Fruit fly (Drosophila melanogaster) whole organism, prepupa: ENCODE measurements around the gene gdl.
A peak's percentile ranks its signal among the peaks of the same experiment; 100 is the strongest.

Experiments
- Blimp-1 ChIP-seq: fragments of 200-800 bp; sonication (Bioruptor generic); optimal IDR thresholded peaks from 3 replicates; lab custom pipeline; 2017; ENCODE audit warnings: missing biosample characterization, missing genetic modification characterization, mild to moderate bottlenecking, moderate library complexity, missing genetic modification reagents
- CG10631 ChIP-seq: fragments of 200-800 bp; sonication (Bioruptor generic); optimal IDR thresholded peaks from 2 replicates; lab custom pipeline; 2016; ENCODE audit warnings: missing biosample characterization, missing genetic modification characterization
- CG11902 ChIP-seq: fragments of 200-800 bp; sonication (Bioruptor generic); optimal IDR thresholded peaks from 3 replicates; lab custom pipeline; 2016; ENCODE audit warnings: missing biosample characterization, missing genetic modification characterization
- CG1621 ChIP-seq: fragments of 200-800 bp; sonication (Bioruptor generic); optimal IDR thresholded peaks from 3 replicates; lab custom pipeline; 2018; ENCODE audit warnings: missing biosample characterization, mild to moderate bottlenecking, missing genetic modification characterization
- CG16779 ChIP-seq: fragments of 200-800 bp; sonication (Bioruptor generic); optimal IDR thresholded peaks from 3 replicates; lab custom pipeline; 2017; ENCODE audit warnings: missing biosample characterization, mild to moderate bottlenecking, missing genetic modification characterization
- CG3032 ChIP-seq: fragments of 200-800 bp; optimal IDR thresholded peaks from 2 replicates; lab custom pipeline; 2019; ENCODE audit warnings: missing biosample characterization, mild to moderate bottlenecking, missing genetic modification characterization, moderate library complexity
- CG32006 ChIP-seq: fragments of 200-800 bp; sonication (Bioruptor generic); optimal IDR thresholded peaks from 3 replicates; lab custom pipeline; 2017; ENCODE audit warnings: missing biosample characterization, mild to moderate bottlenecking, missing genetic modification characterization
- CG34406 ChIP-seq: fragments of 200-800 bp; sonication (Bioruptor generic); optimal IDR thresholded peaks from 3 replicates; lab custom pipeline; 2016; ENCODE audit warnings: missing biosample characterization, missing genetic modification characterization
- CG4318 ChIP-seq: fragments of 200-800 bp; sonication (Bioruptor generic); optimal IDR thresholded peaks from 3 replicates; lab custom pipeline; 2017; ENCODE audit warnings: missing biosample characterization, mild to moderate bottlenecking, missing genetic modification characterization
- CG6163 ChIP-seq: fragments of 200-800 bp; sonication (Bioruptor generic); IDR thresholded peaks from 3 replicates; pipeline ENCODE4 v1.3.6; 2022; ENCODE audit warnings: missing biosample characterization, missing genetic modification characterization
- CG6276 ChIP-seq: fragments of 200-800 bp; sonication (Bioruptor generic); optimal IDR thresholded peaks from 2 replicates; lab custom pipeline; 2017; ENCODE audit warnings: missing biosample characterization, mild to moderate bottlenecking, missing genetic modification characterization
- CG6854 ChIP-seq: fragments of 200-800 bp; sonication (Bioruptor generic); optimal IDR thresholded peaks from 2 replicates; lab custom pipeline; 2017; ENCODE audit warnings: missing biosample characterization, mild to moderate bottlenecking, missing genetic modification characterization
- CG7368 ChIP-seq: fragments of 200-800 bp; sonication (Bioruptor generic); optimal IDR thresholded peaks from 3 replicates; lab custom pipeline; 2016; ENCODE audit warnings: missing biosample characterization, missing genetic modification characterization
- CG8119 ChIP-seq: fragments of 200-800 bp; sonication (Bioruptor generic); IDR thresholded peaks from 3 replicates; pipeline ENCODE4 v1.3.6; 2022; ENCODE audit warnings: missing biosample characterization, missing genetic modification characterization
- CG9139 ChIP-seq: fragments of 200-800 bp; sonication (Bioruptor generic); optimal IDR thresholded peaks from 3 replicates; lab custom pipeline; 2017; ENCODE audit warnings: missing biosample characterization, mild to moderate bottlenecking, missing genetic modification characterization
- Eip75B ChIP-seq: fragments of 200-800 bp; sonication (Bioruptor generic); optimal IDR thresholded peaks from 3 replicates; lab custom pipeline; 2016; ENCODE audit warnings: missing biosample characterization, missing genetic modification characterization
- Eip78C ChIP-seq: fragments of 200-800 bp; sonication (Bioruptor generic); peaks from one replicate; lab custom pipeline; 2016; ENCODE audit warnings: missing biosample characterization, missing genetic modification characterization
- Eip93F ChIP-seq: fragments of 200-800 bp; sonication (Bioruptor generic); optimal IDR thresholded peaks from 2 replicates; lab custom pipeline; 2016; ENCODE audit warnings: missing biosample characterization, mild to moderate bottlenecking, missing genetic modification characterization
- Gug ChIP-seq: fragments of 200-800 bp; sonication (Bioruptor generic); IDR thresholded peaks from 2 replicates; pipeline ENCODE4 v1.3.6; 2022; ENCODE audit warnings: missing biosample characterization, missing genetic modification characterization
- Hr38 ChIP-seq: sonication (Bioruptor generic); optimal IDR thresholded peaks from 2 replicates; lab custom pipeline; 2016; ENCODE audit warnings: missing biosample characterization, missing genetic modification characterization
- Hr39 ChIP-seq: fragments of 200-800 bp; sonication (Bioruptor generic); optimal IDR thresholded peaks from 2 replicates; lab custom pipeline; 2016; ENCODE audit warnings: missing biosample characterization, missing genetic modification characterization
- Met ChIP-seq: fragments of 200-800 bp; sonication (Bioruptor generic); optimal IDR thresholded peaks from 3 replicates; lab custom pipeline; 2016; ENCODE audit warnings: missing biosample characterization, missing genetic modification characterization
- Smox ChIP-seq: fragments of 200-800 bp; sonication (Bioruptor generic); optimal IDR thresholded peaks from 3 replicates; lab custom pipeline; 2016; ENCODE audit warnings: missing biosample characterization, missing genetic modification characterization
- Sox102F ChIP-seq: fragments of 200-800 bp; sonication (Bioruptor generic); optimal IDR thresholded peaks from 2 replicates; lab custom pipeline; 2016; ENCODE audit warnings: missing biosample characterization, mild to moderate bottlenecking, missing genetic modification characterization
- Sox14 ChIP-seq: fragments of 200-800 bp; sonication (Bioruptor generic); optimal IDR thresholded peaks from 3 replicates; lab custom pipeline; 2016; ENCODE audit warnings: missing biosample characterization, missing genetic modification characterization
- achi ChIP-seq: fragments of 200-800 bp; sonication (Bioruptor generic); optimal IDR thresholded peaks from 3 replicates; lab custom pipeline; 2016; ENCODE audit warnings: missing biosample characterization, missing genetic modification characterization
- acj6 ChIP-seq: fragments of 200-800 bp; sonication (Bioruptor generic); optimal IDR thresholded peaks from 3 replicates; lab custom pipeline; 2016; ENCODE audit warnings: missing biosample characterization, missing genetic modification characterization
- cyc ChIP-seq: fragments of 200-800 bp; sonication (Bioruptor generic); optimal IDR thresholded peaks from 3 replicates; lab custom pipeline; 2016; ENCODE audit warnings: missing biosample characterization, missing genetic modification characterization
- dsx ChIP-seq: fragments of 200-800 bp; optimal IDR thresholded peaks from 3 replicates; lab custom pipeline; 2019; ENCODE audit warnings: missing biosample characterization, mild to moderate bottlenecking, missing genetic modification characterization, moderate library complexity; ENCODE audit not compliant: poor library complexity, severe bottlenecking
- esn ChIP-seq: fragments of 200-800 bp; sonication (Bioruptor generic); optimal IDR thresholded peaks from 2 replicates; lab custom pipeline; 2016; ENCODE audit warnings: missing biosample characterization, mild to moderate bottlenecking, missing genetic modification characterization, moderate library complexity
- fd59A ChIP-seq: fragments of 200-800 bp; sonication (Bioruptor generic); optimal IDR thresholded peaks from 2 replicates; lab custom pipeline; 2017; ENCODE audit warnings: missing biosample characterization, mild to moderate bottlenecking, missing genetic modification characterization, missing genetic modification reagents
- fkh ChIP-seq: fragments of 200-800 bp; sonication (Bioruptor generic); optimal IDR thresholded peaks from 3 replicates; lab custom pipeline; 2017; ENCODE audit warnings: missing biosample characterization, mild to moderate bottlenecking, missing genetic modification characterization, moderate library complexity
- lz ChIP-seq: fragments of 200-800 bp; sonication (Bioruptor generic); optimal IDR thresholded peaks from 3 replicates; lab custom pipeline; 2016; ENCODE audit warnings: missing biosample characterization, missing genetic modification characterization
- pdm3 ChIP-seq: fragments of 200-800 bp; sonication (Bioruptor generic); optimal IDR thresholded peaks from 3 replicates; lab custom pipeline; 2016; ENCODE audit warnings: missing biosample characterization, missing genetic modification characterization
- salr ChIP-seq, 2 experiments: fragments of 200-800 bp; sonication (Bioruptor generic); optimal IDR thresholded peaks; 3 replicates each; lab custom pipeline; 2016 to 2018; ENCODE audit warnings: missing biosample characterization in 2 of 2, missing genetic modification characterization in 2 of 2, mild to moderate bottlenecking in 1 of 2
- spab ChIP-seq: fragments of 200-800 bp; sonication (Bioruptor generic); optimal IDR thresholded peaks from 2 replicates; lab custom pipeline; 2017; ENCODE audit warnings: missing biosample characterization, mild to moderate bottlenecking, missing genetic modification characterization, missing genetic modification reagents
- ss ChIP-seq, 2 experiments: fragments of 200-800 bp; sonication (Bioruptor generic); optimal IDR thresholded peaks; 2 replicates in 1 of 2; 3 replicates in 1 of 2; lab custom pipeline; 2017 to 2018; ENCODE audit warnings: mild to moderate bottlenecking in 2 of 2, missing biosample characterization in 2 of 2, missing genetic modification characterization in 2 of 2, moderate library complexity in 1 of 2
- svp ChIP-seq: fragments of 200-800 bp; sonication (Bioruptor generic); peaks from one replicate; lab custom pipeline; 2016; ENCODE audit warnings: missing biosample characterization, missing genetic modification characterization
- topi ChIP-seq: fragments of 200-800 bp; sonication (Bioruptor generic); optimal IDR thresholded peaks from 3 replicates; lab custom pipeline; 2016; ENCODE audit warnings: missing biosample characterization, missing genetic modification characterization
- vri ChIP-seq: fragments of 200-800 bp; sonication (Bioruptor generic); optimal IDR thresholded peaks from 3 replicates; lab custom pipeline; 2016; ENCODE audit warnings: missing biosample characterization, mild to moderate bottlenecking, missing genetic modification characterization

gdl gene

DNA sequence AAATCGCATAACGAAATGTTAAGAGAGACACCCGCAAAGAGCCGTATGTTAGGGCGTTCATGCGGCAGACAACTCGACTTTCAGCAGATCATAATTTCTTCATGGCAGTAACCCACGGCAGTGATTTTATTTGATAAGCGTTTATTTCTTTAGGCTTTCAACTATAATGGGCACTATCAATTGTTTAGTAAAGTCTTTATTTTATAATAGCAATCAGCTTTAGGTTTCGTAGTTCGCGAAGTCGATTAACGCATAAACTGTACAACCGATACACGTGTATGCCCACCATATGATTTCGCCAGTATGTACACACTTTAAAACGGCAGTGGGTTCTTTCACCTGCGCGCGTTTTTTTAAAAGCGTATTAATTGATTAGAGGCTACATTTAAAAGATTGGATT is 1.0 kb upstream of the gdl start, which contains the start of gene CG7841 (continued):
- TF ChIP-seq Sox14 (GFP tag; lab: Kevin White, UChicago) (peak; percentile 98), topi (GFP tag; lab: Kevin White, UChicago) (peak; percentile 99), svp (GFP tag; lab: Kevin White, UChicago) (peak; percentile 99), CG6163 (GFP tag; lab: Robert Waterston, UW) (peak; percentile 98), CG10631 (GFP tag; lab: Kevin White, UChicago) (peak; percentile 94), dsx (peak; percentile 98), fkh (GFP tag; lab: Kevin White, UChicago) (peak; percentile 89), salr (GFP tag; optimal IDR thresholded peaks at IDR 0.05; lab: Kevin White, UChicago) (peak; percentile 93 to 95)

DNA sequence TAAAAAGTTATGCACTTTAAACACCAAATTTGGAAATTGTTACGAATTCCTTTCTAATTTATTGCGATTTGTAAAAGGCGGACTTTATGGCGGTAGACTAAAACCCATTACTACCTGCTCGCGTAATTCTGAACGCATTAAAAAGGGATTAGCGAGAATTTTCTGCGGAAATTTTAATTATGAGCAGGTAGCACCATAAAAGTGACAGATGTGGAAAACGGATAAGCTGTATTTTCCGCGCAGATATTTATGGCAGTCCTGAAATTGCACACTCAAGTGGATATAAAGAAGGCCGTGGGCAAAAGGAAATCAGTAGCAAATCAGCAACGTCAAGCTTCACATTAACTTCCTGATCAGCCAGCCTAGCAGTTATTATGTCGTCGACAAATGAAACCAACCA is 495 bp upstream of the gdl start, which contains the start of gene Z600:
TSS of gene Z600 (plus strand) at position 312 of the 400 bp plus-strand sequence.
- no peak for TF ChIP-seq dsx
- TF ChIP-seq CG6854, result no peak
- no peak for TF ChIP-seq Met (GFP tag; lab: Kevin White, UChicago)
- no peak for TF ChIP-seq pdm3 (GFP tag; lab: Kevin White, UChicago)
- no peak for TF ChIP-seq CG32006 (GFP tag; lab: Kevin White, UChicago)
- no peak for TF ChIP-seq fd59A (GFP tag; lab: Kevin White, UChicago)
- no peak for TF ChIP-seq CG6276
- TF ChIP-seq CG10631 (GFP tag; lab: Kevin White, UChicago), result no peak

DNA sequence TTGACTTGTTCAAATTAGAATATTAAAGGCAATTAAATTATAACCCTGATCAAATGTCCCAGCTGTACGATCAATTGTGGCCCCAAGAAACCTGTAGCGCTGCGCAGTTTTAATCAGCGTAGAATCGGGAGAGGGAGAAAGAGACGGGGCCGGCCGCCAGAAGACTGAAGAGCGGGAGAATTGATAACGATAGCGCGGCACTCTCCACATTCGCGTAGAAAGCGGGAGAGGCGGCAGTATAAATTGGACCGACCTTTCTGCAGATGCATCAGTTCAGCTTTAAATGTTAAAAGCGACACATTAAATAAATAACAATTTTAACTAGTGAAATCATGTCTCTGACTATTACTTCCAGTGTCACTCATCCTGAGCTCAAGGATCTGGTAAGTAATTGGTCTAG is 1.5 kb downstream of the gdl start, which contains the start of gene MsrA:
TSS of gene MsrA (plus strand) at position 266 of the 400 bp plus-strand sequence.
- TF ChIP-seq CG1621 (no peak), CG16779 (tag; lab: Kevin White, UChicago) (no peak), svp (GFP tag; lab: Kevin White, UChicago) (peak; percentile 80), Eip78C (GFP tag; lab: Kevin White, UChicago) (peak; percentile 70), CG8119 (GFP tag; lab: Robert Waterston, UW) (0 out of 3 replicates have a peak, but pooled peaks have one; percentile 16), Smox (GFP tag; lab: Kevin White, UChicago) (no peak), Eip75B (peak; percentile 17), CG7368 (GFP tag; lab: Kevin White, UChicago) (no peak), cyc (GFP tag; lab: Kevin White, UChicago) (no peak), lz (no peak), vri (GFP tag; lab: Kevin White, UChicago) (peak; percentile 37), acj6 (GFP tag; lab: Kevin White, UChicago) (no peak), esn (peak; percentile 7)

DNA sequence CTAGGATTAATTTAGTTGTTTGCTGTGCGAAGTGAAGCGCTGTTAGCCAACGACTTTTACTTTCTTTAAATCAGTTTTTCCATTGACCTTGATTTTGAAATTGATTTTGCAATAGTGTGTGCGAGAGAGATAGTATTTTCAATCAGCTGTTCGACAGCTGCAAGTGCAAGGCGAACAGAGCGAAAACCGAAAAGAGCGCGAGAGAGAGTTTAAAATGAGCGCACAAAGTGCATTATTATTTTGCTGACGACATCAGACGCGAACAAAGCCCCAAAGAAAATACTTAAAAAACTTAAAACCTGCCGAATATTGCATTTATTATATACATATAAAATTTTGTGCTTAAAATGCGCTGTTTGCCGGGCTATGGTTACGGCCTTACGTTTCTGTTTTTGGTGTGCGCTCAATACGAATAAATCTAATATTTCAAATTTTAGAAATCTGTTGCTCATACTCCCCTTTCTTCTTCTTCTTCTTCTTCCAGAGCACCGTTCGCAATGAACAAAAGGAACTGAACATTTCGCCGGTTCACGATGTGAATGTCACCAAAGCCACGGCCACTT is 2.5 kb downstream of the gdl start:
- peak; percentile 37 for TF ChIP-seq Sox102F (GFP tag; lab: Kevin White, UChicago)
- peak; percentile 7 for TF ChIP-seq esn
- TF ChIP-seq dsx, result no peak
- no peak for TF ChIP-seq Eip75B
- no peak for TF ChIP-seq CG11902 (GFP tag; lab: Kevin White, UChicago)
- TF ChIP-seq Sox14 (GFP tag; lab: Kevin White, UChicago), result peak; percentile 55
- peak; percentile 33 for TF ChIP-seq Eip93F (GFP tag; lab: Kevin White, UChicago)
- TF ChIP-seq ss (GFP tag; optimal IDR thresholded peaks at IDR 0.05; lab: Kevin White, UChicago), result peak; percentile 39 to 44
- peak; percentile 13 for TF ChIP-seq CG16779 (tag; lab: Kevin White, UChicago)
- TF ChIP-seq CG3032 (tag; lab: Kevin White, UChicago), result peak; percentile 17
- peak; percentile 11 for TF ChIP-seq Met (GFP tag; lab: Kevin White, UChicago)
- TF ChIP-seq vri (GFP tag; lab: Kevin White, UChicago), result peak; percentile 24
- TF ChIP-seq Eip78C (GFP tag; lab: Kevin White, UChicago), result peak; percentile 76
- peak; percentile 78 for TF ChIP-seq Blimp-1 (GFP tag; lab: Kevin White, UChicago)

DNA sequence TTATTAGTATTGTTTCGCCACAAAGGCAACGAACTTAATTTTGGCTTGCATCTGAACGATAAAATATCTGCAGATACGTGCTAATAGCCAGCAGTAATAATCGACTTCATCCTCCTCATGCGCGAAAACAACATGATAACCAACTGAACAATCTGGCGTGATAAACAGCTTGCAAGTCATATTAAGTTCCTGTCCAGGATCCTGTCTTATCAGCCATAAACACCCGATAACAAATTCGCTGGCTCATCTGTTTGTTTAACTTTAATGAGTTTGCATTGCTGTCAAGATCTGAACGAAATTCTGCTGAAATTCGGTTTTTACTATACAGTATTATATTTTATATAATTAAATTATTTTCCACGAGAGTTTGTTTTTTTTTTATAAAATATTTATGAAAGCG is 4.0 kb downstream of the gdl start:
- TF ChIP-seq CG4318 (no peak), CG7368 (GFP tag; lab: Kevin White, UChicago) (no peak), Eip75B (no peak), Hr38 (GFP tag; lab: Kevin White, UChicago) (no peak), ss (GFP tag; optimal IDR thresholded peaks at IDR 0.05; lab: Kevin White, UChicago) (no peak), Hr39 (GFP tag; lab: Kevin White, UChicago) (no peak), Gug (no peak), pdm3 (GFP tag; lab: Kevin White, UChicago) (no peak), CG6276 (no peak), achi (no peak), Smox (GFP tag; lab: Kevin White, UChicago) (no peak), CG34406 (GFP tag; lab: Kevin White, UChicago) (no peak), spab (GFP tag; lab: Kevin White, UChicago) (no peak), CG9139 (GFP tag; lab: Kevin White, UChicago) (no peak)
